Fruit fly (Drosophila melanogaster): ENCODE results near the gene Naprt.

The Naprt gene

DNA sequence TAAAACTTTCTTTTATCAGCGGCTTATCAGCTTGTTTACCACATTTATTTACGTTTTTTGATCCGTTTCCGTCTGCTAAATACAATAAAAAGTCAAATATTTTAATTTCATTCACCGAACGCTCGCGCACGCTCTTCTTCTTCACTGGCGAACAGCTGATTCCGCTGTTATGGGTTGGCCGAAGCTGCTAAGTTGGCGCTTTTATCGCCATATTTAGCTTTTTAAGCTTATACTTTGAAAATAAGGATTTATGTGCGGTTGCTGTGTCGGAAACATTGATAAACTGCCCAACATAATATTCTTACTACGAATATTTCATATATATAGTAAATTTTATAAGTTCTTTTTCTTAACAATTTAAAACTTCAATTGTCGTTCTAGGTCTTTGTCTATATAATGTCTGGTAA is at the start of gene Naprt:
TSS of gene Naprt (minus strand) at position 159 of the 407 bp plus-strand sequence.
- TF ChIP-seq Pif1B (GFP tag; optimal IDR thresholded peaks at IDR 0.05) (no peak), Snoo (tag; optimal IDR thresholded peaks at IDR 0.05) (no peak), CG12605 (GFP tag; IDR thresholded peaks at IDR 0.05) (no peak)

DNA sequence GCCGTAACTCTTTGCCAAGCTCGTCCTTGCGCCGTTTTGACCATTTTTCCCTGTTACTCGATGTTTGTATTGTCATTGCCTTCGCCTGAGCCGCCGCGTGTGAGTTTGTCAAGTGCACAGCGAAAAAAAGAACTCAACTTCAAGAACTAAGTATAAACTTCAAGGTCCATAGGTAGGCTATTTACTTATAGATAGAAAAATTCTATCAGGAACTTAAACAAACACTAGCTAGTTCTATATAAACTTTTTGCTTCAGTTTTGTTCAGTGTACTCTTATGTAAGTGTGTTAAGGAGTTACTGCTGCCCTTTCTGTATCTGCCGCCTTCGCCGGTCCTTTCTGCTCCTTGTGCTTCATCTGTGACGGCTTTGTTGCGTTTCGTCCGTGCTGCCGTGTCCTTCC is 48.5 kb upstream of the Naprt start:
- TF ChIP-seq CG15710 (tag; optimal IDR thresholded peaks at IDR 0.05) (peak; percentile 12), CG17806 (tag; optimal IDR thresholded peaks at IDR 0.05) (peak; percentile 1), CG8159 (tag; optimal IDR thresholded peaks at IDR 0.05) (peak; percentile 21), D1 (tag; optimal IDR thresholded peaks at IDR 0.05) (no peak)

DNA sequence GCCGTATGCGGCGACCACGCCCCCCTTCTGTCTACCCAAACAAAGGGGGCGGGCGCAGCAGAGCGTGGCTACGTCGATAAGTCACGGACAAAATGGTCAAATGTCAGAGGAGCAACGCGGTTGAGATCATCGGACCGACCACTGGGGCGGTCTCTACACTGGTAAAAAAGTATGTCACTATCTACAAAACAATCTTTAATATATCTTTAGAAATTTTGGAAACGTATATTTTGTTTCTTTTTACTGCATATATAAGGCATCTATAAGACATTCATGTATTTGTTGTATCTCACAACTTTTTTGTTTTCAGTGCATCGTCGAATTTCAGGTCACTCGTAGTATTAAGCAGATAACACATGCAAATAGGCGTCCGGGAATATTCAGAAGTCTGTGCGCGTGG is 43.6 kb upstream of the Naprt start:
- TF ChIP-seq CG32121 (GFP tag; IDR thresholded peaks at IDR 0.05) (no peak), CG8159 (tag; optimal IDR thresholded peaks at IDR 0.05) (peak; percentile 21)

DNA sequence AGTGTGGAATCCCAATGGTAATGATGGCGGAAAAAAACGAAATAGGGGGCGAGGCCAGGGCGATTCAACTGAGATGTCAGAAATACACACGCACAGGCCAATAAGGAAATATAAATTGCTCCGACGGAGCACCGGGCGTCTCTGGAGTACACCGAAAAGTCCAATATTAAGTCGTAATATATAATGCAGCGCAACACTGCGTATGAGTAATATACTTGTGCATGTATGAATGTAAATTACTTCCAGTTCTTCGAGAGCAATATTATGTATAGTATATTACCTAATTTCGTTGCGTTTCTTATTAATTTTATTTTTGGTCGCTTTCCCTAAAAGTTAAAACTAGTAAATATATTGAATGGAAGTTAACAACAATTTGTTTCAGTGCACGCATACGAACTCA is 32.7 kb upstream of the Naprt start:
- no peak for TF ChIP-seq CG8301 (tag; optimal IDR thresholded peaks at IDR 0.05)
- no peak for TF ChIP-seq EcR (GFP tag; optimal IDR thresholded peaks at IDR 0.05)
- TF ChIP-seq Snoo (tag; optimal IDR thresholded peaks at IDR 0.05), result no peak
- TF ChIP-seq CG8159 (tag; optimal IDR thresholded peaks at IDR 0.05), result no peak
- no peak for TF ChIP-seq gl (tag; optimal IDR thresholded peaks at IDR 0.05)
- TF ChIP-seq CG4496 (GFP tag; IDR thresholded peaks at IDR 0.05), result no peak

DNA sequence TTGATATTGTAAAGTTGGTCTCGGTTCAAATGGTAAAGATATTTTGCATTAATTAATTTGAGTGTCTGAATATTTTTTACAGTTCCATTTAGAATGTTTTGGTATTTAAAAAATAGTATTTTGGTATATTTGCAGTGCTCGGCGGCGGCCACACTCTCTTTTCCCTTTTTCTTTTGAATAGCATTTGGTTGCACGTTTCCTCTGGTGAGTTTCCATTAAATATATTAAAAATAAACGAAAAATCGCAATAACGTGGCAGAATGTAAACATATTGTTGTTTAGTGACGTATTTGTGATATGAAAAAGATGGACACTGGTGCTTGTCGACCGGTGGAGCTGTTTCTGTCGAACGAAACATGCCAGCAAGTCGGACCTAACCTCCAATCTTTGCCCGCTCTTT is 29.7 kb upstream of the Naprt start, which contains the start of gene RpL40:
TSS of gene RpL40 (plus strand) at position 154 of the 400 bp plus-strand sequence.
- TF ChIP-seq CG34367 (tag; optimal IDR thresholded peaks at IDR 0.05) (no peak), CG15710 (tag; optimal IDR thresholded peaks at IDR 0.05) (no peak), Snoo (tag; optimal IDR thresholded peaks at IDR 0.05) (peak; percentile 6), Pif1B (GFP tag; optimal IDR thresholded peaks at IDR 0.05) (peak; percentile 14)

DNA sequence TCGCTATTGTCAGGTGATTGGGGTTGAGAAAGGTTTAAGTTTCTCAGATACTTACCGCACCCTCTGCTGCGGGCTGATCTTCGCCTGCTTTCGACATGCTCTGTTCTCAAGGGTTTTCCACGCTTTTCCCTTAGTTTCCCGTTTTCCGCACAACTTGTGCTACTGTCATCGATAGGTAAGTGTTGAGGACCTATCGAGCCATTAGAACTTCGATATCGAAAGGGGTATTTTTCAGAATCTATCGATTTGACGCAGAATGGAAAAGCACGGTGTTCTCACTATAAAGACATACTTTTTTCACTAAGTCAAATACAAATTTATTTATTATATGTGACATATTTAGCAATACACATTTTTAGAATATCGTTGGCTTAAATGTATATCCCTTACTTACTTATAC is 28.9 kb upstream of the Naprt start, which contains the start of gene CG3702:
TSS of gene CG3702 (minus strand) at position 306 of the 400 bp plus-strand sequence.
- peak; percentile 3 for TF ChIP-seq CG15710 (tag; optimal IDR thresholded peaks at IDR 0.05)
- no peak for TF ChIP-seq D1 (tag; optimal IDR thresholded peaks at IDR 0.05)

DNA sequence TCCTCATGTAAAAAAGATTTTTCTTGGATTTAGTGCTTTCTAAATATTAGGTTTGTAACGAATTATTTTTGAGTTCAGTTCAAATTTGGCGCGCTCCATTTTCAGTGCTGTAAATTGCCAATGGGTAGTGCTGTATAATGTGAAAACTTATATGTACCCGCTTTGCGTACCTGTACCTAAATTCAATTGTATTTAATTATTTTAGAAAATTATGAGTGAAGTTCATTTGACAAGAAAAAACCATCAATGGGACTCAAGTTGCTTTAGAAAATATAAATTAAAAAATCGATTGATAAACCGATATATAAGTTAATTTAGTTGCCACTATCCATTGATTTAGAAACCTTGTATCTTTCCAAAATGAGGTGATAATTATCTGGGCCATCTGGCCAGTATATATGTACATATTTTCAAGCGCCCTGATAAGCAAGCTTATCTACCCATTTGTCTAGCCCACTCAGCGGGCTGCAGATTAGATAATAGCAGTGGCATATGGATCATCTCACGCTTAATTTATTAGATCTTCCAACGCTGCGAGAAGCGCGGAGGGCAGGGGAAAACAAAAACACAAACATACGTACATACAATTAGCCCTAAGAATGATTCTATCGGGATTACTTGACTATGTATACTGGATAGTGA is 26.4 kb upstream of the Naprt start:
- no peak for TF ChIP-seq fd96Ca (GFP tag; IDR thresholded peaks at IDR 0.05)
- no peak for TF ChIP-seq CG10348 (GFP tag; IDR thresholded peaks at IDR 0.05)
- TF ChIP-seq CG4496 (GFP tag; IDR thresholded peaks at IDR 0.05), result 0 out of 3 replicates have a peak, but pooled peaks have one; percentile 36
- no peak for TF ChIP-seq EcR (GFP tag; optimal IDR thresholded peaks at IDR 0.05)
- no peak for TF ChIP-seq Pif1A (GFP tag; optimal IDR thresholded peaks at IDR 0.05)

DNA sequence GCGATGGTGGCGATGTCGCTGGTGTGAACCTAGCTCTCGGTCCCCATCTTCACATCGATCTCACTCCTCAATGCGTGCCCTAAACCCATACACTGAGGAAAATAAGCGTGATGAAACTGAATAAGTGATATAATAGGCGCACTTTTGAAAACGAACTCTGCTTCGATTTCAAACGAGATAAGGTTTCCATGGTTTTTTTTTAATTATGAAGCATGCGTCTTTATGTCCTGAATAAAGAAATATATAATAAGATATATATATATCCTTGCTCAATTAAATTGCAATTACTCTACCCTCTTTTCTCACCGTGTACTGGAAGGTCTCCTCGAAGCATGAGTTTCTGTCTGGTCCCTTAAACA is 25.0 kb upstream of the Naprt start:
- TF ChIP-seq D1 (tag; optimal IDR thresholded peaks at IDR 0.05) (peak; percentile 85), Pif1B (GFP tag; optimal IDR thresholded peaks at IDR 0.05) (peak; percentile 87), CG8301 (tag; optimal IDR thresholded peaks at IDR 0.05) (peak; percentile 72), CG8159 (tag; optimal IDR thresholded peaks at IDR 0.05) (peak; percentile 94), CG10348 (GFP tag; IDR thresholded peaks at IDR 0.05) (no peak), CG17806 (tag; optimal IDR thresholded peaks at IDR 0.05) (peak; percentile 94), CG12605 (GFP tag; IDR thresholded peaks at IDR 0.05) (peak; percentile 49), rn (GFP tag; IDR thresholded peaks at IDR 0.05) (peak; percentile 40), CG13204 (GFP tag; optimal IDR thresholded peaks at IDR 0.05) (peak; percentile 85), gl (tag; optimal IDR thresholded peaks at IDR 0.05) (peak; percentile 74), Ets98B (GFP tag; IDR thresholded peaks at IDR 0.05) (peak; percentile 19; the same call in 1 of the 2 replicates), CG4496 (GFP tag; IDR thresholded peaks at IDR 0.05) (peak; percentile 73), Pif1A (GFP tag; optimal IDR thresholded peaks at IDR 0.05) (peak; percentile 72), CG34367 (tag; optimal IDR thresholded peaks at IDR 0.05) (peak; percentile 91), CG15710 (tag; optimal IDR thresholded peaks at IDR 0.05) (peak; percentile 94), fd96Ca (GFP tag; IDR thresholded peaks at IDR 0.05) (peak; percentile 75), EcR (GFP tag; optimal IDR thresholded peaks at IDR 0.05) (no peak), CG32121 (GFP tag; IDR thresholded peaks at IDR 0.05) (no peak), CG9948 (tag; optimal IDR thresholded peaks at IDR 0.05) (peak; percentile 95), CG14655 (GFP tag; optimal IDR thresholded peaks at IDR 0.05) (peak; percentile 93), Snoo (tag; optimal IDR thresholded peaks at IDR 0.05) (peak; percentile 73)

Data from whole organism, pupa.